Fruit fly (Drosophila melanogaster): ENCODE measurements around the gene CG6908.

CG6908 gene

DNA sequence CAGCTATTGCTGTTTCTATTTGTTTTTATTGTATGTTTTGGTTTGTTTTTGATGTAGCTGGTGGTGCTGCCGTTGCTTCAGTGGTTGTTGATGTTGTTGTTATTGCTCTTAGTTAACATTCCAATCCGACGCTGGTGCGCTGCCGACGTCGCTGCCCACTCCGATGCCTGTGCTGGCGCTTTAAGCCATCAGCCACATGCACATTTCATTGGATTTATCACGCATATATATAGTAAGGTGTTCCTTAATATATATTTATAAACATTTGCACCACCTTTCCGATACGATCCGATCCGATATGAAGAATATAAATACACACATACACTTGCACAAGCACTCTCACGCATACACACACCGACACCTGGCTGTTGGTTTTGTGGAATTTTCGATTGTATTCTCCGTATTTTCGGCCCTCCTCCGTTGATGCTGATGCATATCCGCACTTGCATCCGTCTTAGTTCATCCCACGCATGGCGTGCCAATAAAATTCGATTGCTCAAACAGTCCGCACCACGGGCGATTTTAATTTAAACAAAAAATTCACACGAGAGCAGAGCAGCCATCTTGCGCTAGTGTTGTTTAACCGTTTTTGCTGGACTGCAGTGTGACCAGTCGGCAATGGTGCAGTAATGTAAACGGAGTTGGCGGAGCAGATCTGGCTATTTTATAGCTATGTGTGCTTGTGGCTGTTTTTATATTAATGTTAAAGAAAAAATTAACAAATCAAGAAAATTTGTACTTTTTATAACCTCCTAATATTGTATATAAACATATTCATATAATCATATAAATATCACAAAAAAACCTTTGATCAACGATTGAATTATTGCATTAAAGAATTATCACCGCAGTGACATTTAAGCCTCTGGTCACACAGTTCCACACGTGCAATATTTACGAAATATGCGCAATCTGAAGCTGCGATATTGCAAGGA is 39.5 kb downstream of the CG6908 start, which contains the start of the genes Csk and Elp1:
Gene Csk (minus strand): TSS at position 602 of the 935 bp plus-strand sequence.
Gene Elp1 (plus strand): TSS at position 867 of the 935 bp plus-strand sequence.
- TF ChIP-seq Hnf4 (GFP tag; optimal IDR thresholded peaks at IDR 0.05) (peak; percentile 52), brk (GFP tag; optimal IDR thresholded peaks at IDR 0.05) (no peak), tai (GFP tag; optimal IDR thresholded peaks at IDR 0.05) (no peak), Mio (GFP tag; optimal IDR thresholded peaks at IDR 0.05) (no peak), jim (GFP tag; optimal IDR thresholded peaks at IDR 0.05) (no peak), CG32264 (GFP tag; optimal IDR thresholded peaks at IDR 0.05) (no peak), pan (optimal IDR thresholded peaks at IDR 0.05) (no peak), Dfd (GFP tag; optimal IDR thresholded peaks at IDR 0.05) (no peak), sv (GFP tag; optimal IDR thresholded peaks at IDR 0.05) (peak; percentile 51), br (GFP tag; optimal IDR thresholded peaks at IDR 0.05) (peak; percentile 58), CrebA (GFP tag; optimal IDR thresholded peaks at IDR 0.05; ENCODE audit: borderline replicate concordance) (no peak), Hr83 (GFP tag; optimal IDR thresholded peaks at IDR 0.05; ENCODE audit: poor library complexity, severe bottlenecking) (peak; percentile 27), foxo (GFP tag; optimal IDR thresholded peaks at IDR 0.05) (peak in 1 of 2 experiments; percentile 72), dl (GFP tag; optimal IDR thresholded peaks at IDR 0.05; ENCODE audit: insufficient read depth in 1 of 2, partially characterized antibody in 2 of 2) (no peak), Rel (GFP tag; optimal IDR thresholded peaks at IDR 0.05) (no peak), Rel (tag; optimal IDR thresholded peaks at IDR 0.05) (peak; percentile 96), lola (GFP tag; optimal IDR thresholded peaks at IDR 0.05) (no peak), dmrt93B (GFP tag; optimal IDR thresholded peaks at IDR 0.05) (peak; percentile 39), Vsx2 (GFP tag; optimal IDR thresholded peaks at IDR 0.05; ENCODE audit: partially characterized antibody) (no peak), Hr78 (GFP tag; optimal IDR thresholded peaks at IDR 0.05) (no peak), GATAd (GFP tag; optimal IDR thresholded peaks at IDR 0.05) (no peak), ey (GFP tag; optimal IDR thresholded peaks at IDR 0.05) (peak; percentile 29), fru (GFP tag; optimal IDR thresholded peaks at IDR 0.05) (peak; percentile 62), usp (GFP tag; optimal IDR thresholded peaks at IDR 0.05) (no peak), h (GFP tag; optimal IDR thresholded peaks at IDR 0.05) (peak; percentile 63), Sp1 (GFP tag; optimal IDR thresholded peaks at IDR 0.05) (peak; percentile 71), N (GFP tag; optimal IDR thresholded peaks at IDR 0.05) (peak; percentile 13), rgr (GFP tag; optimal IDR thresholded peaks at IDR 0.05) (peak; percentile 69), CG9705 (GFP tag; optimal IDR thresholded peaks at IDR 0.05) (peak; percentile 41), woc (GFP tag; optimal IDR thresholded peaks at IDR 0.05) (peak; percentile 79), Dif (GFP tag; optimal IDR thresholded peaks at IDR 0.05; ENCODE audit: partially characterized antibody) (no peak), Myc (optimal IDR thresholded peaks at IDR 0.05) (peak; percentile 91), HLH106 (tag; optimal IDR thresholded peaks at IDR 0.05) (peak; percentile 72), Jra (GFP tag; optimal IDR thresholded peaks at IDR 0.05) (no peak), dsf (GFP tag; optimal IDR thresholded peaks at IDR 0.05; ENCODE audit: borderline replicate concordance) (peak; percentile 8), Abd-B (GFP tag; optimal IDR thresholded peaks at IDR 0.05) (no peak), OdsH (GFP tag; optimal IDR thresholded peaks at IDR 0.05) (peak; percentile 16), sage (GFP tag; optimal IDR thresholded peaks at IDR 0.05) (no peak), psq (GFP tag; optimal IDR thresholded peaks at IDR 0.05) (peak; percentile 7)

DNA sequence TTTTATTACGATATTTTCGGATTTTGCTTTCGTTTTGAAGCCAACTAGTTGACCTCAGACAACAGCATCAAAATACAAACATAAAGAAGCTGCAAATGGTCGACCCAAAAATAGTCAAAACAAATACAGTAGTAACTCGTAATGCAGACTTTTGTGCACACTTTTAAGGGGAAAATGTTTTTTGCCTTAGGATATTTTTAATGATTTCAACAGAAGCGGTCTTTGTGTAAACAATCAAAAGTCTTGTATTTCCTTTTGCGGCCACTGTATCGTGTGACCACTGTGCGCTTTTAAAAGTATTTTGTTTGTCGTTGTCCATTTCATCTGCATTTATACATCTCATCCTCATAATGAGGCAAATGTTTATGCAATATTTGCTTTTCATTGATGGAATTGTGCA is 40.4 kb downstream of the CG6908 start:
- TF ChIP-seq tai (GFP tag; optimal IDR thresholded peaks at IDR 0.05) (peak; percentile 88), Abd-B (GFP tag; optimal IDR thresholded peaks at IDR 0.05) (no peak), br (GFP tag; optimal IDR thresholded peaks at IDR 0.05) (peak; percentile 88), Sp1 (GFP tag; optimal IDR thresholded peaks at IDR 0.05) (peak; percentile 79), h (GFP tag; optimal IDR thresholded peaks at IDR 0.05) (peak; percentile 88), CG32264 (GFP tag; optimal IDR thresholded peaks at IDR 0.05) (peak; percentile 29), usp (GFP tag; optimal IDR thresholded peaks at IDR 0.05) (no peak), foxo (GFP tag; optimal IDR thresholded peaks at IDR 0.05) (peak; percentile 56 to 90), dsf (GFP tag; optimal IDR thresholded peaks at IDR 0.05; ENCODE audit: borderline replicate concordance) (peak; percentile 31), psq (GFP tag; optimal IDR thresholded peaks at IDR 0.05) (peak; percentile 71), Rel (GFP tag; optimal IDR thresholded peaks at IDR 0.05) (peak; percentile 58), Rel (tag; optimal IDR thresholded peaks at IDR 0.05) (no peak), Vsx2 (GFP tag; optimal IDR thresholded peaks at IDR 0.05; ENCODE audit: partially characterized antibody) (no peak), woc (GFP tag; optimal IDR thresholded peaks at IDR 0.05) (peak; percentile 62), Myc (optimal IDR thresholded peaks at IDR 0.05) (no peak), Hnf4 (GFP tag; optimal IDR thresholded peaks at IDR 0.05) (peak; percentile 90), CrebA (GFP tag; optimal IDR thresholded peaks at IDR 0.05; ENCODE audit: borderline replicate concordance) (no peak), Jra (GFP tag; optimal IDR thresholded peaks at IDR 0.05) (peak; percentile 74), HLH106 (tag; optimal IDR thresholded peaks at IDR 0.05) (peak; percentile 86), brk (GFP tag; optimal IDR thresholded peaks at IDR 0.05) (peak; percentile 55), GATAd (GFP tag; optimal IDR thresholded peaks at IDR 0.05) (peak; percentile 15), Dif (GFP tag; optimal IDR thresholded peaks at IDR 0.05; ENCODE audit: partially characterized antibody) (no peak), Dfd (GFP tag; optimal IDR thresholded peaks at IDR 0.05) (no peak), lola (GFP tag; optimal IDR thresholded peaks at IDR 0.05) (no peak), sage (GFP tag; optimal IDR thresholded peaks at IDR 0.05) (peak; percentile 52), ey (GFP tag; optimal IDR thresholded peaks at IDR 0.05) (peak; percentile 88), N (GFP tag; optimal IDR thresholded peaks at IDR 0.05) (no peak), Mio (GFP tag; optimal IDR thresholded peaks at IDR 0.05) (no peak), rgr (GFP tag; optimal IDR thresholded peaks at IDR 0.05) (peak; percentile 88), dmrt93B (GFP tag; optimal IDR thresholded peaks at IDR 0.05) (peak; percentile 73), sv (GFP tag; optimal IDR thresholded peaks at IDR 0.05) (peak; percentile 98), pan (optimal IDR thresholded peaks at IDR 0.05) (no peak), jim (GFP tag; optimal IDR thresholded peaks at IDR 0.05) (no peak), Hr78 (GFP tag; optimal IDR thresholded peaks at IDR 0.05) (no peak), Hr83 (GFP tag; optimal IDR thresholded peaks at IDR 0.05; ENCODE audit: poor library complexity, severe bottlenecking) (peak; percentile 65), fru (GFP tag; optimal IDR thresholded peaks at IDR 0.05) (peak; percentile 79), OdsH (GFP tag; optimal IDR thresholded peaks at IDR 0.05) (peak; percentile 87), CG9705 (GFP tag; optimal IDR thresholded peaks at IDR 0.05) (peak; percentile 63), dl (GFP tag; optimal IDR thresholded peaks at IDR 0.05; ENCODE audit: insufficient read depth in 1 of 2, partially characterized antibody in 2 of 2) (no peak)
